Worm (Caenorhabditis elegans) whole organism, mixed stage, embryonic: Measurements from ENCODE around the gene srxa-19.

Experiments
- M03D4.4 ChIP-seq: sonication (generic microtip); optimal IDR thresholded peaks from 2 replicates; lab custom pipeline; 2017; ENCODE audit warnings: mild to moderate bottlenecking, missing genetic modification characterization, missing compliant biosample characterization
- bed-3 ChIP-seq: fragments of 200-800 bp; sonication (Bioruptor generic); optimal IDR thresholded peaks from 3 replicates; lab custom pipeline; 2018; ENCODE audit warnings: mild to moderate bottlenecking, missing genetic modification characterization, moderate library complexity, missing compliant biosample characterization
- blmp-1 ChIP-seq: fragments of 150-350 bp; optimal IDR thresholded peaks from 2 replicates; lab custom pipeline; 2014; ENCODE audit warnings: missing biosample characterization, missing genetic modification characterization
- ceh-39 ChIP-seq: fragments of 150-350 bp; optimal IDR thresholded peaks from 2 replicates; lab custom pipeline; 2014; ENCODE audit warnings: missing biosample characterization, missing genetic modification characterization
- ceh-43 ChIP-seq: fragments of 200-800 bp; sonication (Bioruptor generic); optimal IDR thresholded peaks from 2 replicates; lab custom pipeline; 2018; ENCODE audit warnings: mild to moderate bottlenecking, missing genetic modification characterization, moderate library complexity, missing compliant biosample characterization
- ces-1 ChIP-seq: fragments of 150-350 bp; optimal IDR thresholded peaks from 2 replicates; lab custom pipeline; 2014; ENCODE audit warnings: missing biosample characterization, missing genetic modification reagents, missing genetic modification characterization
- cnd-1 ChIP-seq: fragments of 200-800 bp; sonication (Bioruptor generic); optimal IDR thresholded peaks from 2 replicates; lab custom pipeline; 2018; ENCODE audit warnings: mild to moderate bottlenecking, missing genetic modification characterization, missing compliant biosample characterization
- drap-1 ChIP-seq: fragments of 200-800 bp; sonication (Bioruptor generic); optimal IDR thresholded peaks from 3 replicates; lab custom pipeline; 2018; ENCODE audit warnings: mild to moderate bottlenecking, missing genetic modification characterization, missing compliant biosample characterization
- elt-1 ChIP-seq: sonication (generic microtip); optimal IDR thresholded peaks from 2 replicates; lab custom pipeline; 2017; ENCODE audit warnings: missing genetic modification characterization, mild to moderate bottlenecking, missing compliant biosample characterization, antibody characterized with exemption, moderate library complexity, borderline replicate concordance; ENCODE audit not compliant: insufficient read depth
- elt-3 ChIP-seq: fragments of 150-350 bp; optimal IDR thresholded peaks from 2 replicates; lab custom pipeline; 2014; ENCODE audit warnings: missing biosample characterization, missing genetic modification characterization
- flh-1 ChIP-seq: fragments of 200-800 bp; sonication (Bioruptor generic); optimal IDR thresholded peaks from 2 replicates; lab custom pipeline; 2018; ENCODE audit warnings: mild to moderate bottlenecking, missing genetic modification characterization, moderate library complexity, missing compliant biosample characterization
- ham-2 ChIP-seq: fragments of 200-800 bp; sonication (Bioruptor generic); optimal IDR thresholded peaks from 2 replicates; lab custom pipeline; 2018; ENCODE audit warnings: mild to moderate bottlenecking, missing genetic modification characterization, missing compliant biosample characterization
- hlh-1 ChIP-seq: fragments of 150-350 bp; optimal IDR thresholded peaks from 2 replicates; lab custom pipeline; 2014; ENCODE audit warnings: missing biosample characterization, missing genetic modification reagents, missing genetic modification characterization
- lin-13 ChIP-seq: fragments of 150-350 bp; optimal IDR thresholded peaks from 2 replicates; lab custom pipeline; 2014; ENCODE audit warnings: missing biosample characterization, missing genetic modification characterization
- lin-32 ChIP-seq: fragments of 200-800 bp; sonication (Bioruptor generic); optimal IDR thresholded peaks from 2 replicates; lab custom pipeline; 2018; ENCODE audit warnings: mild to moderate bottlenecking, missing genetic modification characterization, missing compliant biosample characterization
- lsy-2 ChIP-seq: fragments of 150-350 bp; optimal IDR thresholded peaks from 2 replicates; lab custom pipeline; 2014; ENCODE audit warnings: missing biosample characterization, missing genetic modification characterization
- mab-5 ChIP-seq: fragments of 150-350 bp; optimal IDR thresholded peaks from 2 replicates; lab custom pipeline; 2014; ENCODE audit warnings: missing biosample characterization, missing genetic modification characterization
- mep-1 ChIP-seq: fragments of 150-350 bp; optimal IDR thresholded peaks from 2 replicates; lab custom pipeline; 2017; ENCODE audit warnings: missing biosample characterization, missing genetic modification reagents, missing genetic modification characterization, inconsistent platforms
- nhr-2 ChIP-seq: fragments of 150-350 bp; optimal IDR thresholded peaks from 2 replicates; lab custom pipeline; 2014; ENCODE audit warnings: missing biosample characterization, missing genetic modification characterization
- nhr-237 ChIP-seq: fragments of 150-350 bp; optimal IDR thresholded peaks from 2 replicates; lab custom pipeline; 2014; ENCODE audit warnings: missing biosample characterization, missing genetic modification characterization
- nhr-28 ChIP-seq: fragments of 150-350 bp; optimal IDR thresholded peaks from 2 replicates; lab custom pipeline; 2014; ENCODE audit warnings: missing biosample characterization, missing genetic modification characterization
- nhr-76 ChIP-seq: sonication (generic microtip); optimal IDR thresholded peaks from 2 replicates; lab custom pipeline; 2017; ENCODE audit warnings: missing biosample characterization, missing genetic modification characterization
- sem-2 ChIP-seq: fragments of 200-800 bp; sonication (Bioruptor generic); optimal IDR thresholded peaks from 2 replicates; lab custom pipeline; 2018; ENCODE audit warnings: mild to moderate bottlenecking, missing genetic modification characterization, missing compliant biosample characterization
- snpc-4 ChIP-seq: fragments of 150-350 bp; optimal IDR thresholded peaks from 2 replicates; lab custom pipeline; 2014; ENCODE audit warnings: missing biosample characterization, missing genetic modification characterization
- sptf-1 ChIP-seq: sonication (generic microtip); optimal IDR thresholded peaks from 2 replicates; lab custom pipeline; 2017; ENCODE audit warnings: mild to moderate bottlenecking, missing genetic modification characterization, moderate library complexity, missing compliant biosample characterization
- unc-120 ChIP-seq: sonication (generic microtip); optimal IDR thresholded peaks from 2 replicates; lab custom pipeline; 2017; ENCODE audit warnings: missing genetic modification characterization, missing compliant biosample characterization; ENCODE audit not compliant: poor library complexity, severe bottlenecking
- unc-39 ChIP-seq: fragments of 150-350 bp; optimal IDR thresholded peaks from 2 replicates; lab custom pipeline; 2014; ENCODE audit warnings: missing biosample characterization, missing genetic modification characterization
- unc-62 ChIP-seq: fragments of 150-350 bp; optimal IDR thresholded peaks from 2 replicates; lab custom pipeline; 2014; ENCODE audit warnings: missing biosample characterization, missing genetic modification reagents, missing genetic modification characterization
- zip-8 ChIP-seq: fragments of 150-350 bp; optimal IDR thresholded peaks from 2 replicates; lab custom pipeline; 2014; ENCODE audit warnings: missing biosample characterization, missing genetic modification characterization

Gene srxa-19

ce11 chrV:10086141-10086540 is 36.4 kb downstream of the srxa-19 start:
- TF ChIP-seq zip-8 (tag; lab: Kevin White, UChicago), result no peak
- peak; percentile 52 for TF ChIP-seq hlh-1

- TF ChIP-seq hlh-1 (peak; percentile 6), nhr-28 (tag; lab: Kevin White, UChicago) (no peak)
Measured at ce11 chrV:10084864-10085263, 37.7 kb downstream of the srxa-19 start, which contains the start of gene R04B5.6. Gene R04B5.6, plus strand, starts transcription at chrV:10085164.

ce11 chrV:10083999-10084468 is 38.5 kb downstream of the srxa-19 start, which contains the start of gene nhr-12:
Gene nhr-12, minus strand, starts transcription at chrV:10084049.
- TF ChIP-seq sptf-1 (no peak), unc-62 (GFP tag; lab: Kevin White, UChicago) (no peak), sem-2 (GFP tag; lab: Kevin White, UChicago) (no peak), lsy-2 (tag; lab: Kevin White, UChicago) (no peak), mep-1 (tag; lab: Kevin White, UChicago) (peak; percentile 13), nhr-28 (tag; lab: Kevin White, UChicago) (peak; percentile 50), lin-32 (GFP tag; lab: Kevin White, UChicago) (no peak), mab-5 (tag; lab: Kevin White, UChicago) (no peak), cnd-1 (tag; lab: Kevin White, UChicago) (no peak), unc-39 (tag; lab: Kevin White, UChicago) (no peak)

ce11 chrV:10081636-10082035 is 40.9 kb downstream of the srxa-19 start, which contains the start of gene nhr-205:
Gene nhr-205, minus strand, starts transcription at chrV:10081776.
- TF ChIP-seq lin-13 (tag; lab: Kevin White, UChicago) (no peak), unc-120 (tag; lab: Kevin White, UChicago) (no peak), snpc-4 (tag; lab: Kevin White, UChicago) (no peak), sptf-1 (no peak), elt-3 (tag; lab: Kevin White, UChicago) (no peak), blmp-1 (tag; lab: Kevin White, UChicago) (no peak), zip-8 (tag; lab: Kevin White, UChicago) (no peak), drap-1 (GFP tag; lab: Kevin White, UChicago) (no peak), M03D4.4 (no peak), flh-1 (GFP tag; lab: Kevin White, UChicago) (no peak), ceh-39 (no peak), cnd-1 (tag; lab: Kevin White, UChicago) (no peak)
- TF ChIP-seq, all 35 proteins: peak for 0

ce11 chrV:10080905-10081304 is 41.7 kb downstream of the srxa-19 start:
- no peak for TF ChIP-seq nhr-2 (tag; lab: Kevin White, UChicago)
- TF ChIP-seq snpc-4 (tag; lab: Kevin White, UChicago), result no peak
- TF ChIP-seq ham-2 (GFP tag; lab: Kevin White, UChicago), result no peak
- TF ChIP-seq elt-1 (tag; lab: Kevin White, UChicago), result no peak
- no peak for TF ChIP-seq lin-13 (tag; lab: Kevin White, UChicago)
- no peak for TF ChIP-seq mab-5 (tag; lab: Kevin White, UChicago)
- TF ChIP-seq lin-32 (GFP tag; lab: Kevin White, UChicago), result no peak
- TF ChIP-seq nhr-237 (tag; lab: Kevin White, UChicago), result no peak
- no peak for TF ChIP-seq elt-3 (tag; lab: Kevin White, UChicago)
- no peak for TF ChIP-seq nhr-76

ce11 chrV:10078244-10078643 is 44.3 kb downstream of the srxa-19 start, which contains the start of gene R04B5.1:
Gene R04B5.1, minus strand, starts transcription at chrV:10078344.
- TF ChIP-seq blmp-1 (tag; lab: Kevin White, UChicago), result no peak
- no peak for TF ChIP-seq elt-3 (tag; lab: Kevin White, UChicago)
- no peak for TF ChIP-seq unc-120 (tag; lab: Kevin White, UChicago)
- no peak for TF ChIP-seq ces-1
- TF ChIP-seq bed-3 (GFP tag; lab: Kevin White, UChicago), result no peak
- TF ChIP-seq nhr-28 (tag; lab: Kevin White, UChicago), result no peak
- TF ChIP-seq ceh-43, result no peak
- TF ChIP-seq cnd-1 (tag; lab: Kevin White, UChicago), result no peak
- no peak for TF ChIP-seq lin-13 (tag; lab: Kevin White, UChicago)
- no peak for TF ChIP-seq nhr-76
- TF ChIP-seq, all 35 proteins: peak for 0
